Fruit fly (Drosophila melanogaster) whole organism, adult: ENCODE results near the gene Nrx-IV.

Experiments
- CG1620 ChIP-seq: fragments of 200-800 bp; sonication (Bioruptor generic); optimal IDR thresholded peaks from 2 replicates; lab custom pipeline; 2016; ENCODE audit warnings: missing biosample characterization, missing genetic modification characterization
- CG5204 ChIP-seq: fragments of 200-800 bp; sonication (Bioruptor generic); optimal IDR thresholded peaks from 2 replicates; lab custom pipeline; 2016; ENCODE audit warnings: missing biosample characterization, missing genetic modification characterization
- CG7045 ChIP-seq: fragments of 200-800 bp; sonication (Bioruptor generic); optimal IDR thresholded peaks from 2 replicates; lab custom pipeline; 2017; ENCODE audit warnings: missing biosample characterization, mild to moderate bottlenecking, missing genetic modification characterization
- kay ChIP-seq: fragments of 200-800 bp; sonication (Bioruptor generic); peaks from one replicate; lab custom pipeline; 2016; ENCODE audit warnings: missing biosample characterization, missing genetic modification characterization, borderline replicate concordance
- toe ChIP-seq: fragments of 200-800 bp; sonication (Bioruptor generic); optimal IDR thresholded peaks from 2 replicates; lab custom pipeline; 2016; ENCODE audit warnings: missing biosample characterization, missing genetic modification characterization

dm6 chr3L:12203736-12204135 lies 57.4 kb downstream of the Nrx-IV start, which contains the start of gene Ak1:
- no peak for TF ChIP-seq CG5204
- TF ChIP-seq kay (GFP tag; lab: Kevin White, UChicago) = no peak
- TF ChIP-seq toe (GFP tag; lab: Kevin White, UChicago) = no peak
- no peak for TF ChIP-seq CG1620 (GFP tag; lab: Kevin White, UChicago)
- TF ChIP-seq CG7045 (GFP tag; lab: Kevin White, UChicago) = no peak
